Fruit fly (Drosophila melanogaster) whole organism, embryonic: Measurements from ENCODE around the gene vas.

Experiments used
- ATbp ChIP-seq: fragments of 200-800 bp; sonication (Bioruptor generic); optimal IDR thresholded peaks from 2 replicates; lab custom pipeline; 2017; ENCODE audit warnings: missing biosample characterization, mild to moderate bottlenecking, missing genetic modification characterization, missing genetic modification reagents
- Asciz ChIP-seq: fragments of 200-800 bp; sonication (Bioruptor generic); optimal IDR thresholded peaks from 2 replicates; lab custom pipeline; 2017; ENCODE audit warnings: missing biosample characterization, mild to moderate bottlenecking, missing genetic modification characterization, missing genetic modification reagents
- CG10321 ChIP-seq: fragments of 200-800 bp; sonication (Bioruptor generic); IDR thresholded peaks from 2 replicates; pipeline ENCODE4 v1.3.6; 2022; ENCODE audit warnings: missing biosample characterization, missing genetic modification characterization
- CG11723 ChIP-seq: fragments of 200-800 bp; sonication (Bioruptor generic); optimal IDR thresholded peaks from 2 replicates; lab custom pipeline; 2017; ENCODE audit warnings: missing biosample characterization, mild to moderate bottlenecking, missing genetic modification characterization
- CG12299 ChIP-seq: fragments of 200-800 bp; sonication (Bioruptor generic); optimal IDR thresholded peaks from 2 replicates; lab custom pipeline; 2018; ENCODE audit warnings: missing biosample characterization, mild to moderate bottlenecking, missing genetic modification characterization
- CG13894 ChIP-seq: fragments of 200-800 bp; sonication (Bioruptor generic); optimal IDR thresholded peaks from 3 replicates; lab custom pipeline; 2018; ENCODE audit warnings: missing biosample characterization, mild to moderate bottlenecking, missing genetic modification characterization, moderate library complexity
- CG14667 ChIP-seq: fragments of 200-800 bp; sonication (Bioruptor generic); IDR thresholded peaks from 2 replicates; pipeline ENCODE4 v1.3.6; 2022; ENCODE audit warnings: missing biosample characterization, missing genetic modification characterization
- CG15479 ChIP-seq: fragments of 200-800 bp; sonication (Bioruptor generic); optimal IDR thresholded peaks from 3 replicates; lab custom pipeline; 2019; ENCODE audit warnings: missing biosample characterization, mild to moderate bottlenecking, missing genetic modification characterization, moderate library complexity
- CG18262 ChIP-seq: fragments of 200-800 bp; optimal IDR thresholded peaks from 3 replicates; lab custom pipeline; 2019; ENCODE audit warnings: missing biosample characterization, mild to moderate bottlenecking, missing genetic modification characterization, moderate library complexity
- CG32532 ChIP-seq: fragments of 200-800 bp; sonication (Bioruptor generic); IDR thresholded peaks from 2 replicates; pipeline ENCODE4 v1.3.6; 2022; ENCODE audit warnings: missing biosample characterization, missing genetic modification characterization
- CG32767 ChIP-seq: fragments of 200-800 bp; sonication (Bioruptor generic); IDR thresholded peaks from 2 replicates; pipeline ENCODE4 v1.3.6; 2022; ENCODE audit warnings: missing biosample characterization, missing genetic modification characterization
- CG6683 ChIP-seq: fragments of 200-800 bp; sonication (Bioruptor generic); optimal IDR thresholded peaks from 2 replicates; lab custom pipeline; 2017; ENCODE audit warnings: missing biosample characterization, mild to moderate bottlenecking, missing genetic modification characterization, missing genetic modification reagents
- CG6854 ChIP-seq: fragments of 200-800 bp; sonication (Bioruptor generic); optimal IDR thresholded peaks from 3 replicates; lab custom pipeline; 2017; ENCODE audit warnings: missing biosample characterization, mild to moderate bottlenecking, missing genetic modification characterization
- CG8281 ChIP-seq: fragments of 200-800 bp; sonication (Bioruptor generic); optimal IDR thresholded peaks from 2 replicates; lab custom pipeline; 2018; ENCODE audit warnings: missing biosample characterization, mild to moderate bottlenecking, missing genetic modification characterization, moderate library complexity
- CG9797 ChIP-seq: fragments of 200-800 bp; sonication (Bioruptor generic); optimal IDR thresholded peaks from 3 replicates; lab custom pipeline; 2018; ENCODE audit warnings: missing biosample characterization, mild to moderate bottlenecking, missing genetic modification characterization
- CrebB ChIP-seq: fragments of 200-800 bp; sonication (Bioruptor generic); optimal IDR thresholded peaks from 3 replicates; lab custom pipeline; 2018; ENCODE audit warnings: missing biosample characterization, mild to moderate bottlenecking, missing genetic modification characterization
- Dfd ChIP-seq, 2 experiments: fragments of >200 bp; optimal IDR thresholded peaks; 2 replicates each; lab custom pipeline; 2017; ENCODE audit warnings: missing biosample characterization in 2 of 2, missing genetic modification characterization in 2 of 2
- E2f2 ChIP-seq: fragments of 200-800 bp; sonication (Bioruptor generic); IDR thresholded peaks from 2 replicates; pipeline ENCODE4 v1.3.6; 2022; ENCODE audit warnings: missing biosample characterization, missing genetic modification characterization
- Elba2 ChIP-seq: fragments of 200-800 bp; sonication (Bioruptor generic); optimal IDR thresholded peaks from 3 replicates; lab custom pipeline; 2016; ENCODE audit warnings: missing biosample characterization, missing genetic modification characterization
- HLH3B ChIP-seq: fragments of 200-800 bp; sonication (Bioruptor generic); IDR thresholded peaks from 2 replicates; pipeline ENCODE4 v1.3.6; 2022; ENCODE audit warnings: missing biosample characterization, missing genetic modification characterization
- Max ChIP-seq: fragments of 200-800 bp; sonication (Bioruptor generic); optimal IDR thresholded peaks from 2 replicates; lab custom pipeline; 2016; ENCODE audit warnings: missing biosample characterization, mild to moderate bottlenecking, missing genetic modification characterization
- Meics ChIP-seq: fragments of 200-800 bp; sonication (Bioruptor generic); optimal IDR thresholded peaks from 2 replicates; lab custom pipeline; 2017; ENCODE audit warnings: missing biosample characterization, mild to moderate bottlenecking, missing genetic modification characterization
- Nf-YA ChIP-seq: fragments of 200-800 bp; sonication (Bioruptor generic); IDR thresholded peaks from 2 replicates; pipeline ENCODE4 v1.3.6; 2022; ENCODE audit warnings: missing biosample characterization, missing genetic modification characterization
- Oli ChIP-seq: fragments of 200-800 bp; sonication (Bioruptor generic); optimal IDR thresholded peaks from 2 replicates; lab custom pipeline; 2018; ENCODE audit warnings: missing biosample characterization, mild to moderate bottlenecking, missing genetic modification characterization, moderate library complexity
- Rx ChIP-seq: fragments of 200-800 bp; sonication (Bioruptor generic); IDR thresholded peaks from 2 replicates; pipeline ENCODE4 v1.3.6; 2022; ENCODE audit warnings: missing biosample characterization, missing genetic modification characterization
- Side ChIP-seq: fragments of 200-800 bp; sonication (Bioruptor generic); optimal IDR thresholded peaks from 2 replicates; lab custom pipeline; 2016; ENCODE audit warnings: missing biosample characterization, missing genetic modification characterization
- Ssrp ChIP-seq: fragments of 200-800 bp; sonication (Bioruptor generic); optimal IDR thresholded peaks from 2 replicates; lab custom pipeline; 2018; ENCODE audit warnings: missing biosample characterization, mild to moderate bottlenecking, missing genetic modification characterization, moderate library complexity
- Stat92E ChIP-seq, 3 experiments: fragments of >200 bp in 2 of 3; fragments of 200-800 bp in 1 of 3; sonication (Bioruptor generic) in 1 of 3; optimal IDR thresholded peaks; 2 replicates each; lab custom pipeline; 2017 to 2019; ENCODE audit warnings: missing biosample characterization in 3 of 3, missing genetic modification characterization in 3 of 3, mild to moderate bottlenecking in 1 of 3, moderate library complexity in 1 of 3
- Taf1 ChIP-seq: fragments of 200-800 bp; sonication (Bioruptor generic); IDR thresholded peaks from 2 replicates; pipeline ENCODE4 v1.3.6; 2022; ENCODE audit warnings: missing biosample characterization, missing genetic modification characterization
- amos ChIP-seq: fragments of 200-800 bp; sonication (Bioruptor generic); IDR thresholded peaks from 2 replicates; pipeline ENCODE4 v1.3.6; 2022; ENCODE audit warnings: missing biosample characterization, missing genetic modification characterization; ENCODE audit not compliant: partially characterized antibody
- az2 ChIP-seq: fragments of 200-800 bp; sonication (Bioruptor generic); optimal IDR thresholded peaks from 3 replicates; lab custom pipeline; 2016; ENCODE audit warnings: missing biosample characterization, missing genetic modification characterization
- ftz-f1 ChIP-seq: fragments of 200-800 bp; sonication (Bioruptor generic); optimal IDR thresholded peaks from 2 replicates; lab custom pipeline; 2016; ENCODE audit warnings: missing biosample characterization, missing genetic modification characterization
- grau ChIP-seq: fragments of 200-800 bp; optimal IDR thresholded peaks from 3 replicates; lab custom pipeline; 2019; ENCODE audit warnings: missing biosample characterization, mild to moderate bottlenecking, missing genetic modification characterization, moderate library complexity
- grn ChIP-seq: fragments of 200-800 bp; sonication (Bioruptor generic); optimal IDR thresholded peaks from 3 replicates; lab custom pipeline; 2017; ENCODE audit warnings: missing biosample characterization, missing genetic modification characterization
- gro ChIP-seq: fragments of 200-800 bp; sonication (Bioruptor generic); optimal IDR thresholded peaks from 2 replicates; lab custom pipeline; 2016; ENCODE audit warnings: missing biosample characterization, missing genetic modification characterization
- gsb ChIP-seq: fragments of 200-800 bp; sonication (Bioruptor generic); IDR thresholded peaks from 2 replicates; pipeline ENCODE4 v1.3.6; 2022; ENCODE audit warnings: missing biosample characterization, missing genetic modification characterization
- h ChIP-seq: fragments of >200 bp; optimal IDR thresholded peaks from 2 replicates; lab custom pipeline; 2017
- kah ChIP-seq: fragments of 200-800 bp; sonication (Bioruptor generic); optimal IDR thresholded peaks from 2 replicates; lab custom pipeline; 2018; ENCODE audit warnings: missing biosample characterization, mild to moderate bottlenecking, missing genetic modification characterization
- lab ChIP-seq: fragments of 200-800 bp; sonication (Bioruptor generic); optimal IDR thresholded peaks from 3 replicates; lab custom pipeline; 2017; ENCODE audit warnings: missing biosample characterization, missing genetic modification characterization, mild to moderate bottlenecking, moderate library complexity, missing genetic modification reagents
- otp ChIP-seq: fragments of 200-800 bp; sonication (Bioruptor generic); IDR thresholded peaks from 3 replicates; pipeline ENCODE4, ENCODE4 v1.3.6; 2022; ENCODE audit warnings: missing biosample characterization, missing genetic modification characterization
- peb ChIP-seq: fragments of 200-800 bp; sonication (Bioruptor generic); IDR thresholded peaks from 2 replicates; pipeline ENCODE4 v1.3.6; 2022; ENCODE audit warnings: missing biosample characterization, missing genetic modification characterization
- pnt ChIP-seq: fragments of 200-800 bp; sonication (Bioruptor generic); optimal IDR thresholded peaks from 3 replicates; lab custom pipeline; 2016; ENCODE audit warnings: missing biosample characterization, missing genetic modification characterization
- salm ChIP-seq: fragments of 200-800 bp; sonication (Bioruptor generic); optimal IDR thresholded peaks from 2 replicates; lab custom pipeline; 2018; ENCODE audit warnings: missing biosample characterization, mild to moderate bottlenecking, missing genetic modification characterization
- sisA ChIP-seq: fragments of 200-800 bp; sonication (Bioruptor generic); IDR thresholded peaks from 2 replicates; pipeline ENCODE4 v1.3.6; 2022; ENCODE audit warnings: missing biosample characterization, missing genetic modification characterization
- sqz ChIP-seq: fragments of 200-800 bp; sonication (Bioruptor generic); optimal IDR thresholded peaks from 3 replicates; lab custom pipeline; 2018; ENCODE audit warnings: missing biosample characterization, mild to moderate bottlenecking, missing genetic modification characterization
- ssp ChIP-seq: fragments of 200-800 bp; sonication (Bioruptor generic); IDR thresholded peaks from 2 replicates; pipeline ENCODE4 v1.3.6; 2022; ENCODE audit warnings: missing biosample characterization, missing genetic modification characterization
- tio ChIP-seq: fragments of 200-800 bp; sonication (Bioruptor generic); optimal IDR thresholded peaks from 2 replicates; lab custom pipeline; 2017; ENCODE audit warnings: missing biosample characterization, missing genetic modification characterization, inconsistent platforms
- ttk ChIP-seq: fragments of 200-800 bp; sonication (Bioruptor generic); IDR thresholded peaks from 2 replicates; pipeline ENCODE4 v2.1.2; 2022; ENCODE audit warnings: missing biosample characterization, missing genetic modification characterization
- unc-4 ChIP-seq: fragments of 200-800 bp; sonication (Bioruptor generic); IDR thresholded peaks from 2 replicates; pipeline ENCODE4 v1.3.6; 2022; ENCODE audit warnings: missing biosample characterization, missing genetic modification characterization; ENCODE audit not compliant: partially characterized antibody
- wor ChIP-seq: fragments of 200-800 bp; sonication (Bioruptor generic); IDR thresholded peaks from 2 replicates; pipeline ENCODE4 v1.3.6; 2022; ENCODE audit warnings: missing biosample characterization, missing genetic modification characterization
- zen ChIP-seq: fragments of 200-800 bp; sonication (Bioruptor generic); optimal IDR thresholded peaks from 3 replicates; lab custom pipeline; 2018; ENCODE audit warnings: missing biosample characterization, mild to moderate bottlenecking, missing genetic modification characterization, moderate library complexity
- zfh1 ChIP-seq: fragments of 200-800 bp; sonication (Bioruptor generic); IDR thresholded peaks from 3 replicates; pipeline ENCODE4 v1.3.6; 2022; ENCODE audit warnings: missing biosample characterization, missing genetic modification characterization

The vas gene

dm6 chr2L:15067832-15068231 is 6.4 kb downstream of the vas start (continued):
- TF ChIP-seq CG9797 (GFP tag; lab: Kevin White, UChicago) = peak; percentile 63
- TF ChIP-seq CG10321 (GFP tag; lab: Robert Waterston, UW) = no peak; the same call in 1 of the 2 replicates
- peak; percentile 47 for TF ChIP-seq zen
- TF ChIP-seq peb (GFP tag; lab: Robert Waterston, UW) = no peak
- TF ChIP-seq ATbp = no peak
- no peak for TF ChIP-seq Asciz
- no peak for TF ChIP-seq ssp (GFP tag; lab: Robert Waterston, UW)
- TF ChIP-seq CG32767 (GFP tag; lab: Robert Waterston, UW) = peak; percentile 100
- peak; percentile 62 for TF ChIP-seq CG32532 (GFP tag; lab: Robert Waterston, UW)
- TF ChIP-seq grn = no peak
- TF ChIP-seq lab (GFP tag; lab: Kevin White, UChicago) = peak; percentile 76
- TF ChIP-seq sqz (GFP tag; lab: Kevin White, UChicago) = no peak
- no peak for TF ChIP-seq salm
- no peak for TF ChIP-seq az2 (GFP tag; lab: Kevin White, UChicago)
- TF ChIP-seq CrebB = peak; percentile 53
- TF ChIP-seq h = no peak
- no peak for TF ChIP-seq wor (GFP tag; lab: Robert Waterston, UW)
- no peak for TF ChIP-seq gsb (GFP tag; lab: Robert Waterston, UW)
- no peak for TF ChIP-seq HLH3B (GFP tag; lab: Robert Waterston, UW)
- peak; percentile 22 for TF ChIP-seq Side
- TF ChIP-seq Taf1 = no peak
- TF ChIP-seq Stat92E (GFP tag; optimal IDR thresholded peaks at IDR 0.05; lab: Kevin White, UChicago) = peak in 1 of 3 experiments; percentile 72
- no peak for TF ChIP-seq CG14667 (GFP tag; lab: Robert Waterston, UW)
- peak; percentile 8 for TF ChIP-seq Meics (GFP tag; lab: Kevin White, UChicago)
- no peak for TF ChIP-seq otp (GFP tag; lab: Robert Waterston, UW)
- TF ChIP-seq ftz-f1 = peak; percentile 71
- TF ChIP-seq unc-4 (GFP tag; lab: Robert Waterston, UW) = peak; percentile 77
- TF ChIP-seq Ssrp = no peak
- TF ChIP-seq kah (GFP tag; lab: Kevin White, UChicago) = peak; percentile 71
- TF ChIP-seq CG6854 (GFP tag; lab: Kevin White, UChicago) = no peak
- no peak for TF ChIP-seq CG12299
- TF ChIP-seq grau (tag; lab: Kevin White, UChicago) = peak; percentile 45
- TF ChIP-seq gro = no peak
- 0 out of 2 replicates have a peak, but pooled peaks have one; percentile 15 for TF ChIP-seq Nf-YA
- TF ChIP-seq pnt (GFP tag; lab: Kevin White, UChicago) = no peak
- peak; percentile 98 for TF ChIP-seq Max (GFP tag; lab: Kevin White, UChicago)
- no peak for TF ChIP-seq CG11723 (GFP tag; lab: Kevin White, UChicago)
- TF ChIP-seq Dfd (GFP tag; optimal IDR thresholded peaks at IDR 0.05; lab: Kevin White, UChicago) = no peak
- peak; percentile 19 for TF ChIP-seq CG6683 (GFP tag; lab: Kevin White, UChicago)
- no peak for TF ChIP-seq ttk (GFP tag; lab: Robert Waterston, UW)
- TF ChIP-seq E2f2 (GFP tag; lab: Robert Waterston, UW) = peak; percentile 100
- TF ChIP-seq CG8281 (tag; lab: Kevin White, UChicago) = no peak
- TF ChIP-seq Rx (GFP tag; lab: Robert Waterston, UW) = no peak
- peak; percentile 80 for TF ChIP-seq CG13894
- TF ChIP-seq sisA (GFP tag; lab: Robert Waterston, UW) = no peak
- no peak for TF ChIP-seq Oli
- no peak for TF ChIP-seq Elba2 (GFP tag; lab: Kevin White, UChicago)
- TF ChIP-seq CG15479 (GFP tag; lab: Kevin White, UChicago) = no peak
- TF ChIP-seq amos (GFP tag; lab: Robert Waterston, UW) = peak; percentile 85
- TF ChIP-seq tio (GFP tag; lab: Kevin White, UChicago) = no peak
- TF ChIP-seq CG18262 (tag; lab: Kevin White, UChicago) = no peak
- TF ChIP-seq zfh1 = no peak
